Fruit fly (Drosophila melanogaster): Measurements from ENCODE around the gene Sprn.

Gene Sprn

DNA sequence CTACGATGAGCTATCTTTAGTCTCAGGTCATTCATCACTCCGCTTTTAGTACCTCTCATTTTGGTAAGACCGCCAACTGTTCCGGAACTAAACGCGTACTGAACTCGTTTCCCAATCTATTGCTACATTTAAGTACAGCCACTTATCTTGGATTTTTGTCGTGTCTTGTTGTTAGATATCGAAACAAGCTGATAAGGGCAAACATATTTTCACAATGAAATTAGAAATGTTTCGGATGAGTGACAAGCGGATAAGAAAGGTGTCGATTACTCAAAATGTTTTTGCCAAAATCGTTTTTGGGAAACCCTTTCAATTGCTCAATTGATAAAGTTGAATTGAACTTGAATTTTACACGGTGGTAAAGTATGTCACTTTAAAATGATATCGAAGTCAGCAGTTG, 10.0 kb downstream of the Sprn start, which contains the start of gene CG5897:
Gene CG5897, minus strand, starts transcription at position 101 of the 400 bp plus-strand sequence.
- TF ChIP-seq Hr96 (GFP tag; optimal IDR thresholded peaks at IDR 0.05) (no peak), bab1 (GFP tag; optimal IDR thresholded peaks at IDR 0.05) (no peak), CG14711 (tag; optimal IDR thresholded peaks at IDR 0.05) (no peak)

DNA sequence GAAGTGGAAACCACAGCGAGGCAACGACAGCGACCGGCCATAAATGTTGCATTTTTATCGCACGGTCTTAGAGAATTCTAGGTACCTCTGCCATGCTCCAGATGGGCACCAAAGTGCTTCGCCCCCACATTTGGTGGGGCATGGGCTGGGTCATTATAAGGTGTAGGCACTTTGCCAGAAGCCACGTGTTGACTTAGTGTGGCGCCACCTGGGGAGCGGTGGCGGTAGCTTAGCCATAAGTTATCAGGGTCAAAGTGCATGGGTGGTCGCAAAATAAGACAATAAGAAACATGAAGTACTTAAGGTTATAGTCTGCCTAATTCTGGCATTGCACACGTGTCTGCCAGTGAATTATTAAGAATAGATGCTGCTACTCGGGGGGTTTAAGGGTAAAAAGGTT, 13.9 kb downstream of the Sprn start:
- TF ChIP-seq bab1 (GFP tag; optimal IDR thresholded peaks at IDR 0.05) (no peak), CG5204 (GFP tag; optimal IDR thresholded peaks at IDR 0.05) (no peak), pad (GFP tag; optimal IDR thresholded peaks at IDR 0.05) (no peak), CG12768 (GFP tag; optimal IDR thresholded peaks at IDR 0.05) (no peak), CG7101 (tag; optimal IDR thresholded peaks at IDR 0.05) (no peak), CG7045 (GFP tag; optimal IDR thresholded peaks at IDR 0.05) (no peak), cic (GFP tag; optimal IDR thresholded peaks at IDR 0.05) (no peak), CG1620 (GFP tag; optimal IDR thresholded peaks at IDR 0.05) (no peak), ovo (GFP tag; optimal IDR thresholded peaks at IDR 0.05) (no peak), toe (GFP tag; optimal IDR thresholded peaks at IDR 0.05) (no peak), kay (GFP tag; ENCODE audit: borderline replicate concordance) (no peak), CG33017 (tag; optimal IDR thresholded peaks at IDR 0.05) (no peak), cnc (optimal IDR thresholded peaks at IDR 0.05) (no peak), tj (GFP tag; optimal IDR thresholded peaks at IDR 0.05) (no peak)

DNA sequence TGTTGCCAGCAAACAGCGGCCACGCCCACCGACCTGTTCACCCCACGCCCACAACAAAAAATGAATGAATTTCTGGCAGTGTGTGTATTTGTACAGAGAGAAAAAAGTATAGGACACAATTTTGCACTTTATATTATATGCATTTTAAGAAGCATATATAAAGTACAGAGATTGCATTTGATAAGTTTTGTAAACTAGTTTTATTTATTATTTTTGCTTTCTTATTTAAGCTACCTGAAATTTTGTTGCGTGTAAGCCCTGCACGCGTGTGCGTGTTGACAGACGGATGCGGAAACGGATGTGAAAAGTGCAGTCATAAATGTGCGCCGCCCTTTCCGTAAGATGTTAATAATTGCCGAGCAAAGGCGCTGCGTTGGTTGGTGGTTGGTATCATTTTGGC, 17.8 kb downstream of the Sprn start:
- TF ChIP-seq CG7045 (GFP tag; optimal IDR thresholded peaks at IDR 0.05) (peak; percentile 17), pad (GFP tag; optimal IDR thresholded peaks at IDR 0.05) (no peak)

DNA sequence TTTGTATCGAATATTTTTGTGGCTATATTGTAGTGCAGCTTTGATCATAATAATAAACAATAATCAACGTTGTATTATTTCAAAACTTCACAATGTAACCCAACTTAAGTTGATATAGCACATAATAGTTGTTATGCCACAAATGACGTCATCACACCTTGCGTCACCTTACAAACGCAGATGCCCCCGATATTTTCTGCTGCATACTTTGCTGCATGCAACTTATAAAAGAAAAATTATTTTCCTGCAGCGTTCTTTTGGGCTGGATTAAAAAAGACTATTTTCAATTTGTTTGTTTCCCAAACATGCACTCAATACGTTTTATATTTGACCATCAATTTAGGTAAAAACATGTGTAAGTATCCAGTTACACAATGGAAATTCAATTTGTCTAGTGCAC, 39.3 kb downstream of the Sprn start:
- TF ChIP-seq Mnt (GFP tag; optimal IDR thresholded peaks at IDR 0.05) (no peak), CG33017 (tag; optimal IDR thresholded peaks at IDR 0.05) (no peak), toe (GFP tag; optimal IDR thresholded peaks at IDR 0.05) (no peak), CG14711 (tag; optimal IDR thresholded peaks at IDR 0.05) (no peak), kay (GFP tag; ENCODE audit: borderline replicate concordance) (no peak), bab1 (GFP tag; optimal IDR thresholded peaks at IDR 0.05) (no peak), pad (GFP tag; optimal IDR thresholded peaks at IDR 0.05) (no peak), CG7045 (GFP tag; optimal IDR thresholded peaks at IDR 0.05) (no peak), Clk (GFP tag; optimal IDR thresholded peaks at IDR 0.05) (no peak), ovo (GFP tag; optimal IDR thresholded peaks at IDR 0.05) (no peak), Hr96 (GFP tag; optimal IDR thresholded peaks at IDR 0.05) (no peak), CG5204 (GFP tag; optimal IDR thresholded peaks at IDR 0.05) (no peak), CG12768 (GFP tag; optimal IDR thresholded peaks at IDR 0.05) (no peak), cnc (optimal IDR thresholded peaks at IDR 0.05) (no peak), tj (GFP tag; optimal IDR thresholded peaks at IDR 0.05) (no peak), CG7101 (tag; optimal IDR thresholded peaks at IDR 0.05) (no peak), CG1620 (GFP tag; optimal IDR thresholded peaks at IDR 0.05) (no peak), CG11617 (GFP tag; optimal IDR thresholded peaks at IDR 0.05) (no peak), cic (GFP tag; optimal IDR thresholded peaks at IDR 0.05) (no peak), Crg-1 (GFP tag; optimal IDR thresholded peaks at IDR 0.05) (no peak)

DNA sequence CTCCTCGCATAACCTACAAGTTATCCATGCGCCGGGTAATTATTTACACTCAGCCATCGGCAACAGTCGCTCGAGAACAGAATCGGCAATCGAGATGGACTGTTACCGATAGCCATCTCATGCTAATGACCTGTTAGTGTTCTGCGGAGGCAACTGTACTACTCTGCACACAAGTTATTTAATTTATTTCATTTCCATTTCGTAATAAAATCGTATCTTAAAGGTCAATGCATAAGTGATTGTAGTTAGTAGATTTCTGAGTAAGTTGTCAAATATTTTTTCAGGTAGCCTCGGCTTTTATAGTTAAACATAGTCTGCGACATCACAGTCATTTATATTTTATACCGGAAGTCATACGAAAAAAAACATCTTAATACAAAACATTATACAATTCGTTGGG, 42.3 kb downstream of the Sprn start, which contains the start of gene CG11588:
Gene CG11588, plus strand, starts transcription at position 301 of the 400 bp plus-strand sequence.
- TF ChIP-seq ovo (GFP tag; optimal IDR thresholded peaks at IDR 0.05) = no peak
- no peak for TF ChIP-seq CG5204 (GFP tag; optimal IDR thresholded peaks at IDR 0.05)

DNA sequence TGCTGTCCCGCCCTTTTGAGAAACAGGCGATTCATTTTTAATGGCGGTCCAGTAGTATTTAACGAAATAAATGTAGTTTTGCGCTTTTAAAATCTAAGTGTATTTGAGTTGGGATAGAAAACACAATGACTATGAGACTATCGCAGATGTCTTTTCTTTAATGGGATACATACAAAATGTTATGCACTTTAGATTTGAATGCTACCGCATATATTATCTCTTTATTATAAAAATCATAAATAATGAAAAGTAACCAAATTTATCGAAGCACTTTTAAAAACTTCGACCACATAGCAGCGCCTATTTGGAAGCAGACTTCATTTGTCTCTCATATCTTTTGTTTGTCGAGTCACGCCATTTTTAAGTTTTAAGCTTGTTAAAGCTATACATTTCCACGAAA, 45.7 kb downstream of the Sprn start, which contains the start of gene SdhAL:
Gene SdhAL, minus strand, starts transcription at position 101 of the 400 bp plus-strand sequence.
- TF ChIP-seq CG12768 (GFP tag; optimal IDR thresholded peaks at IDR 0.05) = no peak
- TF ChIP-seq CG1620 (GFP tag; optimal IDR thresholded peaks at IDR 0.05) = no peak
- TF ChIP-seq kay (GFP tag; ENCODE audit: borderline replicate concordance) = peak; percentile 2

DNA sequence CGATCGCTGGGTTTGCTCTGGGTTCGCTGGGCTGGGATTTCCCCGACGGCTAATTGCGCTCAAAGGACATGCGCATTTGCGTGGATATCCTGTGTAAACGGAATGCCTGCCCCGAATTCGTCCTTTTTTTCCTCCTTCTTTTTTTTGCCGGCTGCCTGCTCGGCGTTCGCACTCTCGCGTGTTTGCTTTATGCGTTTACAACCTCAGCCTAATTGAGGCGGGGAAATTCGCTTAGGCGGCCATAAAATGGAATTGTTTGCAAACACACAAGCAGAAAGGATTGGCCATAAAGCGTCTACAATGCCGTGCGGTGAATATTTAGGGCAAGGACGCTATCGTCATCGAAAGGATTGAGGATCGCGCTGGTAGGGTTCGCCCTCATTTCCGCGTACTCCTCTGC, 46.5 kb downstream of the Sprn start:
- TF ChIP-seq kay (GFP tag; ENCODE audit: borderline replicate concordance) = no peak
- no peak for TF ChIP-seq CG11617 (GFP tag; optimal IDR thresholded peaks at IDR 0.05)
- TF ChIP-seq CG12768 (GFP tag; optimal IDR thresholded peaks at IDR 0.05) = no peak
- TF ChIP-seq CG33017 (tag; optimal IDR thresholded peaks at IDR 0.05) = no peak
- no peak for TF ChIP-seq CG5204 (GFP tag; optimal IDR thresholded peaks at IDR 0.05)
- TF ChIP-seq Crg-1 (GFP tag; optimal IDR thresholded peaks at IDR 0.05) = no peak
- no peak for TF ChIP-seq ovo (GFP tag; optimal IDR thresholded peaks at IDR 0.05)
- no peak for TF ChIP-seq Clk (GFP tag; optimal IDR thresholded peaks at IDR 0.05)
- TF ChIP-seq Mnt (GFP tag; optimal IDR thresholded peaks at IDR 0.05) = no peak
- TF ChIP-seq bab1 (GFP tag; optimal IDR thresholded peaks at IDR 0.05) = no peak
- TF ChIP-seq CG1620 (GFP tag; optimal IDR thresholded peaks at IDR 0.05) = no peak
- TF ChIP-seq cic (GFP tag; optimal IDR thresholded peaks at IDR 0.05) = no peak
- no peak for TF ChIP-seq CG7045 (GFP tag; optimal IDR thresholded peaks at IDR 0.05)
- TF ChIP-seq pad (GFP tag; optimal IDR thresholded peaks at IDR 0.05) = no peak
- no peak for TF ChIP-seq CG14711 (tag; optimal IDR thresholded peaks at IDR 0.05)
- TF ChIP-seq toe (GFP tag; optimal IDR thresholded peaks at IDR 0.05) = no peak
- TF ChIP-seq tj (GFP tag; optimal IDR thresholded peaks at IDR 0.05) = no peak
- no peak for TF ChIP-seq cnc (optimal IDR thresholded peaks at IDR 0.05)

DNA sequence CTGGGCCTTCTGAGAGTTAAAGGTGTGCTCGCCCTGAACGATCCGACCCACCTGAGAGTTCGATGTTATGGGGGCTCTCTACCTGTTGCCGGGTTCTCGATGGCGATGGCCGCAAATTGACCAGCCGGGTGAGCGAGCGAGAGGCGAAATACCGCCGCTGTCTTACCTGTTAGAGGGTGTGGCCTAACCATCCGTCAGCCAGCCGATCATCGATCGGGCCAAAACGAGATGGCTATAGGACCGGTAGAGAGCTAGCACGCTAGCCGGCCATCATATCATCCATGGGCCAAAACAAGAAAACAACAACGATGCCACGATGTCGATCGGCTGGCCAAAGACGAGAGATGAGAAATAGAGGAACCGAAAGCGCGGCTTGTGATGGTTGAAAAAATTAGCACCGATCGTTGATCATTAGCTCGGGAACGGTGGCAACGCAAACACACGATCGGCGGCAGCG, 48.4 kb downstream of the Sprn start, which contains the start of gene byn:
Gene byn, plus strand, starts transcription at position 407 of the 457 bp plus-strand sequence.
- no peak for TF ChIP-seq ovo (GFP tag; optimal IDR thresholded peaks at IDR 0.05)
- no peak for TF ChIP-seq Clk (GFP tag; optimal IDR thresholded peaks at IDR 0.05)
- no peak for TF ChIP-seq CG1620 (GFP tag; optimal IDR thresholded peaks at IDR 0.05)
- TF ChIP-seq kay (GFP tag; ENCODE audit: borderline replicate concordance) = no peak
- no peak for TF ChIP-seq CG11617 (GFP tag; optimal IDR thresholded peaks at IDR 0.05)
- no peak for TF ChIP-seq toe (GFP tag; optimal IDR thresholded peaks at IDR 0.05)
- TF ChIP-seq CG5204 (GFP tag; optimal IDR thresholded peaks at IDR 0.05) = no peak
- TF ChIP-seq cnc (optimal IDR thresholded peaks at IDR 0.05) = no peak
- TF ChIP-seq CG14711 (tag; optimal IDR thresholded peaks at IDR 0.05) = no peak
- no peak for TF ChIP-seq CG12768 (GFP tag; optimal IDR thresholded peaks at IDR 0.05)
- no peak for TF ChIP-seq Crg-1 (GFP tag; optimal IDR thresholded peaks at IDR 0.05)
- no peak for TF ChIP-seq CG7101 (tag; optimal IDR thresholded peaks at IDR 0.05)
- TF ChIP-seq tj (GFP tag; optimal IDR thresholded peaks at IDR 0.05) = no peak
- no peak for TF ChIP-seq pad (GFP tag; optimal IDR thresholded peaks at IDR 0.05)
- no peak for TF ChIP-seq Hr96 (GFP tag; optimal IDR thresholded peaks at IDR 0.05)
- no peak for TF ChIP-seq cic (GFP tag; optimal IDR thresholded peaks at IDR 0.05)
- TF ChIP-seq Mnt (GFP tag; optimal IDR thresholded peaks at IDR 0.05) = no peak
- no peak for TF ChIP-seq CG33017 (tag; optimal IDR thresholded peaks at IDR 0.05)
